Worm (Caenorhabditis elegans): ENCODE data around the gene F40F11.3.
A peak's percentile ranks its signal among the peaks of the same experiment; 100 is the strongest.

Gene F40F11.3

ce11 chrIV:11594191-11594673 lies 429 bp upstream of the F40F11.3 start, which contains the start of gene mig-38 (continued):
- TF ChIP-seq madf-3 (GFP tag; IDR thresholded peaks at IDR 0.05) (no peak), B0261.1 (tag; optimal IDR thresholded peaks at IDR 0.05) (no peak), ztf-25 (GFP tag; IDR thresholded peaks at IDR 0.05) (no peak)

DNA sequence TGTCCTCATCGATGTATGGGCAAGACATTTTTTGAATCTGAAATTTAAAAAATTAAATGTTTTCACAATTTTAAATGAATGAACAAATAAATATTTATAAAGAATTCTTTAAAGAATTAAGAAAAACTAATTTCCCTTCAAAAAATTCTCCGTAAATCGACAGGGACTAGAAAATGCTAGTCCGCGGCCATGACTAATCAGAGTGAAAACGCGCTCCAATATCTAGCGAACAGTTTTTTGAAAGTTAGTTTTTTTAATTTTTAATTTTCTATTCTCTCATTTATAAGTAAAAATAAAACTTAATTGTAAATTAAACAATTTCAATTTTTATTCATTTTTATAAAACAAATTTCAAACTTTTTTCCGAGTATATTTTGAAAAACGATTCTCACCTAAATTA lies 983 bp downstream of the F40F11.3 start:
- no peak for TF ChIP-seq B0336.3 (GFP tag; IDR thresholded peaks at IDR 0.05)
- TF ChIP-seq sptf-2 (GFP tag; optimal IDR thresholded peaks at IDR 0.05): no peak
- no peak for TF ChIP-seq atf-7 (tag; optimal IDR thresholded peaks at IDR 0.05)
- no peak for TF ChIP-seq athp-1 (tag; optimal IDR thresholded peaks at IDR 0.05)
- no peak for TF ChIP-seq aptf-3 (GFP tag; IDR thresholded peaks at IDR 0.05)
- TF ChIP-seq F52B5.7 (tag; optimal IDR thresholded peaks at IDR 0.05): no peak
- peak; percentile 27 for TF ChIP-seq F23B12.7 (tag; optimal IDR thresholded peaks at IDR 0.05; ENCODE audit: insufficient read depth)
- no peak for TF ChIP-seq ama-1 (optimal IDR thresholded peaks at IDR 0.05)
- TF ChIP-seq ama-1 (GFP tag; optimal IDR thresholded peaks at IDR 0.05): peak in 1 of 2 experiments; percentile 28
- peak; percentile 8 for TF ChIP-seq snpc-1.3 (tag; optimal IDR thresholded peaks at IDR 0.05; ENCODE audit: insufficient read depth)
- TF ChIP-seq ZK185.1 (tag; optimal IDR thresholded peaks at IDR 0.05; ENCODE audit: poor library complexity, severe bottlenecking): no peak
- peak; percentile 39; the same call in 1 of the 2 replicates for TF ChIP-seq mcd-1 (GFP tag; IDR thresholded peaks at IDR 0.05)
- peak in 1 of 3 experiments; percentile 57 for TF ChIP-seq lin-35 (GFP tag; optimal IDR thresholded peaks at IDR 0.05)
- 0 out of 2 replicates have a peak, but pooled peaks have one; percentile 27 for TF ChIP-seq nfyb-1 (GFP tag; IDR thresholded peaks at IDR 0.05)
- TF ChIP-seq madf-6 (GFP tag; IDR thresholded peaks at IDR 0.05): peak; percentile 42; the same call in 1 of the 2 replicates
- TF ChIP-seq Y56A3A.18 (GFP tag; IDR thresholded peaks at IDR 0.05): no peak
- TF ChIP-seq D2030.7 (GFP tag; IDR thresholded peaks at IDR 0.05): peak; percentile 47; the same call in 1 of the 2 replicates

- TF ChIP-seq ztf-25 (GFP tag; IDR thresholded peaks at IDR 0.05): no peak
- TF ChIP-seq hmg-1.2 (GFP tag; IDR thresholded peaks at IDR 0.05): no peak
- no peak for TF ChIP-seq ama-1 (optimal IDR thresholded peaks at IDR 0.05)
- no peak for TF ChIP-seq ama-1 (GFP tag; optimal IDR thresholded peaks at IDR 0.05)
- no peak for TF ChIP-seq lag-1 (GFP tag; IDR thresholded peaks at IDR 0.05)
- no peak for TF ChIP-seq nhr-179 (tag; optimal IDR thresholded peaks at IDR 0.05)
- no peak for TF ChIP-seq B0261.1 (tag; optimal IDR thresholded peaks at IDR 0.05)
- no peak for TF ChIP-seq F33H1.4 (GFP tag; IDR thresholded peaks at IDR 0.05)
These were observed 1.6 kb downstream of the F40F11.3 start, which contains the start of gene spe-36 for ce11 chrIV:11592165-11592564. Gene spe-36, minus strand, starts transcription at chrIV:11592265.

DNA sequence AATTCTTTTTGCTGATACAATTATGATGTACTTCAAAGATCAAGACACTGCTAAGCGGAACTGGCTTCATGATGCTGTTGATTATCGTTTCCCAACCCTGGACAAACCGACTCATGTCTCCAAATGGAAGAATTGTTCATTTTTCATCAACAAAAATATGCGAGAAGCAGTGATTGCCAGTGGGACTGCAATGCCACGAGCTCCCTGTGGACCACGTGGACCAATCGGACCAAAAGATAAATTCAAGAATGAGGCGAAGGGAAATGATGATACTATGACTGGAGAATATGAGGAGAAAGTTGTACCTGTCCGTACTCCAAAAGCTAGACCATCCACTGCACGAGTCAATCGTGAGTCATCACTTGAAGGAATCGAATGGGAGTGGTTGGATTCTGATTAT lies 7.3 kb downstream of the F40F11.3 start:
- TF ChIP-seq Y53G8AR.9 (GFP tag; conservative IDR thresholded peaks at IDR 0.05) (no peak), repo-1 (tag; optimal IDR thresholded peaks at IDR 0.05) (peak; percentile 0), chd-7 (tag; optimal IDR thresholded peaks at IDR 0.05) (no peak), unc-130 (GFP tag; optimal IDR thresholded peaks at IDR 0.05) (no peak), nhr-179 (tag; optimal IDR thresholded peaks at IDR 0.05) (no peak)

- TF ChIP-seq cebp-1 (GFP tag; IDR thresholded peaks at IDR 0.05): no peak
- TF ChIP-seq cebp-1 (tag; optimal IDR thresholded peaks at IDR 0.05): peak; percentile 52
- no peak for TF ChIP-seq snpc-1.1 (tag; optimal IDR thresholded peaks at IDR 0.05; ENCODE audit: insufficient read depth)
- TF ChIP-seq sptf-2 (GFP tag; optimal IDR thresholded peaks at IDR 0.05): no peak
- no peak for TF ChIP-seq lin-26 (GFP tag; IDR thresholded peaks at IDR 0.05)
- no peak for TF ChIP-seq F23B12.7 (tag; optimal IDR thresholded peaks at IDR 0.05; ENCODE audit: insufficient read depth)
- TF ChIP-seq chd-7 (tag; optimal IDR thresholded peaks at IDR 0.05): no peak
- no peak for TF ChIP-seq bed-2 (GFP tag; IDR thresholded peaks at IDR 0.05)
- TF ChIP-seq Y56A3A.18 (GFP tag; IDR thresholded peaks at IDR 0.05): no peak
- no peak for TF ChIP-seq madf-10 (tag; optimal IDR thresholded peaks at IDR 0.05)
- TF ChIP-seq ztf-6 (GFP tag; IDR thresholded peaks at IDR 0.05): no peak
- TF ChIP-seq unc-62 (GFP tag; optimal IDR thresholded peaks at IDR 0.05): no peak
- no peak for TF ChIP-seq lsy-27 (tag; optimal IDR thresholded peaks at IDR 0.05; ENCODE audit: borderline replicate concordance, insufficient read depth)
- TF ChIP-seq snpc-1.3 (tag; optimal IDR thresholded peaks at IDR 0.05; ENCODE audit: insufficient read depth): no peak
- TF ChIP-seq attf-5 (GFP tag; optimal IDR thresholded peaks at IDR 0.05): no peak
- no peak for TF ChIP-seq atf-7 (tag; optimal IDR thresholded peaks at IDR 0.05)
- peak; percentile 53 for TF ChIP-seq nhr-80 (tag; optimal IDR thresholded peaks at IDR 0.05)
- TF ChIP-seq mes-4 (tag; optimal IDR thresholded peaks at IDR 0.05): no peak
- TF ChIP-seq ztf-25 (GFP tag; IDR thresholded peaks at IDR 0.05): no peak
- TF ChIP-seq K11D2.4 (GFP tag; IDR thresholded peaks at IDR 0.05): no peak
- TF ChIP-seq ama-1 (optimal IDR thresholded peaks at IDR 0.05): no peak
- no peak for TF ChIP-seq ama-1 (GFP tag; optimal IDR thresholded peaks at IDR 0.05)
These were observed 8.9 kb downstream of the F40F11.3 start for ce11 chrIV:11584853-11585252.
